Worm (Caenorhabditis elegans): ENCODE measurements around the gene sre-13.

The sre-13 gene

ce11 chrII:14616927-14617326 is 19.7 kb downstream of the sre-13 start (continued):
- TF ChIP-seq F10E7.11 (tag; optimal IDR thresholded peaks at IDR 0.05) (no peak), K11D2.4 (GFP tag; IDR thresholded peaks at IDR 0.05) (0 out of 2 replicates have a peak, but pooled peaks have one; percentile 50), ztf-22 (GFP tag; optimal IDR thresholded peaks at IDR 0.05) (no peak), dox-1 (GFP tag; IDR thresholded peaks at IDR 0.05) (peak; percentile 68), madf-10 (tag; optimal IDR thresholded peaks at IDR 0.05) (peak; percentile 41), Y79H2A.3 (GFP tag; conservative IDR thresholded peaks at IDR 0.05) (0 out of 2 replicates have a peak, but pooled peaks have one; percentile 33), nfya-1 (tag; optimal IDR thresholded peaks at IDR 0.05; ENCODE audit: borderline replicate concordance, insufficient read depth) (no peak), F55B11.4 (tag; optimal IDR thresholded peaks at IDR 0.05; ENCODE audit: borderline replicate concordance, insufficient read depth) (no peak), C06A6.2 (GFP tag; conservative IDR thresholded peaks at IDR 0.05) (no peak), egl-44 (GFP tag; IDR thresholded peaks at IDR 0.05) (peak; percentile 66; the same call in 1 of the 2 replicates), mcd-1 (GFP tag; IDR thresholded peaks at IDR 0.05) (peak; percentile 55), hlh-12 (tag; optimal IDR thresholded peaks at IDR 0.05) (peak; percentile 73), Y53F4B.3 (GFP tag; IDR thresholded peaks at IDR 0.05) (no peak), nfya-2 (GFP tag; IDR thresholded peaks at IDR 0.05) (no peak), pbrm-1 (GFP tag; IDR thresholded peaks at IDR 0.05) (peak; percentile 46; the same call in 1 of the 2 replicates), hlh-26 (GFP tag; conservative IDR thresholded peaks at IDR 0.05) (0 out of 2 replicates have a peak, but pooled peaks have one; percentile 28), cebp-2 (GFP tag; IDR thresholded peaks at IDR 0.05) (peak; percentile 88; the same call in 1 of the 2 replicates), mes-4 (tag; optimal IDR thresholded peaks at IDR 0.05) (peak; percentile 68), pha-4 (tag; optimal IDR thresholded peaks at IDR 0.05) (no peak), egl-18 (GFP tag; IDR thresholded peaks at IDR 0.05) (0 out of 2 replicates have a peak, but pooled peaks have one; percentile 20), rcor-1 (GFP tag; IDR thresholded peaks at IDR 0.05) (peak; percentile 62), mxl-1 (tag; optimal IDR thresholded peaks at IDR 0.05) (peak; percentile 87), ceh-40 (GFP tag; IDR thresholded peaks at IDR 0.05) (0 out of 2 replicates have a peak, but pooled peaks have one; percentile 82), die-1 (tag; optimal IDR thresholded peaks at IDR 0.05) (peak; percentile 94), unc-62 (GFP tag; optimal IDR thresholded peaks at IDR 0.05) (no peak), tlf-1 (GFP tag; optimal IDR thresholded peaks at IDR 0.05) (peak; percentile 21), Y56A3A.18 (GFP tag; IDR thresholded peaks at IDR 0.05) (0 out of 2 replicates have a peak, but pooled peaks have one; percentile 41), nhr-120 (GFP tag; IDR thresholded peaks at IDR 0.05) (0 out of 2 replicates have a peak, but pooled peaks have one; percentile 68), D2030.7 (GFP tag; IDR thresholded peaks at IDR 0.05) (peak; percentile 70), ceh-91 (GFP tag; IDR thresholded peaks at IDR 0.05) (no peak), sptf-2 (GFP tag; optimal IDR thresholded peaks at IDR 0.05) (peak; percentile 8), fkh-3 (tag; optimal IDR thresholded peaks at IDR 0.05) (peak; percentile 4), hmg-1.2 (GFP tag; IDR thresholded peaks at IDR 0.05) (peak; percentile 61), nhr-27 (tag; optimal IDR thresholded peaks at IDR 0.05) (no peak), let-526 (GFP tag; IDR thresholded peaks at IDR 0.05) (no peak), hrde-1 (tag; optimal IDR thresholded peaks at IDR 0.05; ENCODE audit: borderline replicate concordance) (peak; percentile 40), let-607 (tag; optimal IDR thresholded peaks at IDR 0.05) (peak in 1 of 2 experiments; percentile 26), aptf-2 (GFP tag; conservative IDR thresholded peaks at IDR 0.05) (no peak), xnd-1 (tag; optimal IDR thresholded peaks at IDR 0.05) (no peak), mel-28 (tag; optimal IDR thresholded peaks at IDR 0.05; ENCODE audit: borderline replicate concordance) (no peak), egrh-3 (GFP tag; IDR thresholded peaks at IDR 0.05) (0 out of 2 replicates have a peak, but pooled peaks have one; percentile 30), tbp1 (GFP tag; optimal IDR thresholded peaks at IDR 0.05) (peak; percentile 90), aptf-3 (GFP tag; IDR thresholded peaks at IDR 0.05) (peak; percentile 66; the same call in 1 of the 2 replicates), bed-2 (GFP tag; IDR thresholded peaks at IDR 0.05) (peak; percentile 64; the same call in 1 of the 2 replicates), K12H6.12 (tag; optimal IDR thresholded peaks at IDR 0.05) (no peak), F57C9.4 (tag; optimal IDR thresholded peaks at IDR 0.05) (peak; percentile 15), F22D6.2 (tag; optimal IDR thresholded peaks at IDR 0.05) (no peak), madf-6 (GFP tag; IDR thresholded peaks at IDR 0.05) (peak; percentile 72)

All from whole organism, young adult.